Fruit fly (Drosophila melanogaster) whole organism, embryonic: ENCODE data around the gene Nse1.

Experiments
- Ada2b ChIP-seq: fragments of 200-800 bp; sonication (Bioruptor generic); IDR thresholded peaks from 2 replicates; pipeline ENCODE4 v1.3.6; 2022; ENCODE audit warnings: missing biosample characterization, missing genetic modification characterization
- Bgb ChIP-seq: fragments of 200-800 bp; sonication (Bioruptor generic); IDR thresholded peaks from 2 replicates; pipeline ENCODE4 v1.3.6; 2022; ENCODE audit warnings: missing biosample characterization, missing genetic modification characterization; ENCODE audit not compliant: partially characterized antibody
- CG10462 ChIP-seq: fragments of 200-800 bp; sonication (Bioruptor generic); optimal IDR thresholded peaks from 2 replicates; lab custom pipeline; 2016; ENCODE audit warnings: missing biosample characterization, missing genetic modification characterization
- CG11085 ChIP-seq: fragments of 200-800 bp; sonication (Bioruptor generic); IDR thresholded peaks from 2 replicates; pipeline ENCODE4 v1.3.6; 2022; ENCODE audit warnings: missing biosample characterization, missing genetic modification characterization
- CG11247 ChIP-seq: fragments of 200-800 bp; sonication (Bioruptor generic); IDR thresholded peaks from 2 replicates; pipeline ENCODE4 v1.3.6; 2022; ENCODE audit warnings: missing biosample characterization, missing genetic modification characterization
- CG12071 ChIP-seq: fragments of 200-800 bp; sonication (Bioruptor generic); optimal IDR thresholded peaks from 3 replicates; lab custom pipeline; 2018; ENCODE audit warnings: missing biosample characterization, mild to moderate bottlenecking, missing genetic modification characterization
- CG13287 ChIP-seq: fragments of 200-800 bp; sonication (Bioruptor generic); IDR thresholded peaks from 2 replicates; pipeline ENCODE4 v1.3.6; 2022; ENCODE audit warnings: missing biosample characterization, missing genetic modification characterization; ENCODE audit not compliant: partially characterized antibody
- CG14667 ChIP-seq: fragments of 200-800 bp; sonication (Bioruptor generic); IDR thresholded peaks from 2 replicates; pipeline ENCODE4 v1.3.6; 2022; ENCODE audit warnings: missing biosample characterization, missing genetic modification characterization
- CG15479 ChIP-seq: fragments of 200-800 bp; sonication (Bioruptor generic); optimal IDR thresholded peaks from 3 replicates; lab custom pipeline; 2019; ENCODE audit warnings: missing biosample characterization, mild to moderate bottlenecking, missing genetic modification characterization, moderate library complexity
- CG1603 ChIP-seq: fragments of 200-800 bp; sonication (Bioruptor generic); optimal IDR thresholded peaks from 2 replicates; lab custom pipeline; 2019; ENCODE audit warnings: missing biosample characterization, mild to moderate bottlenecking, missing genetic modification characterization, moderate library complexity
- CG17186 ChIP-seq: fragments of 200-800 bp; sonication (Bioruptor generic); optimal IDR thresholded peaks from 3 replicates; lab custom pipeline; 2017; ENCODE audit warnings: missing biosample characterization, missing genetic modification reagents, missing genetic modification characterization
- CG2129 ChIP-seq: fragments of 200-800 bp; sonication (Bioruptor generic); IDR thresholded peaks from 2 replicates; pipeline ENCODE4 v1.3.6; 2022; ENCODE audit warnings: missing biosample characterization, missing genetic modification characterization; ENCODE audit not compliant: partially characterized antibody
- CG2712 ChIP-seq: fragments of 200-800 bp; optimal IDR thresholded peaks from 3 replicates; lab custom pipeline; 2019; ENCODE audit warnings: missing biosample characterization, mild to moderate bottlenecking, missing genetic modification characterization, moderate library complexity
- CG2875 ChIP-seq: fragments of 200-800 bp; sonication (Bioruptor generic); optimal IDR thresholded peaks from 2 replicates; lab custom pipeline; 2017; ENCODE audit warnings: missing biosample characterization, mild to moderate bottlenecking, missing genetic modification characterization, missing genetic modification reagents
- CG31441 ChIP-seq: fragments of 200-800 bp; sonication (Bioruptor generic); IDR thresholded peaks from 2 replicates; pipeline ENCODE4 v1.3.6; 2022; ENCODE audit warnings: missing biosample characterization, missing genetic modification characterization
- CG32532 ChIP-seq: fragments of 200-800 bp; sonication (Bioruptor generic); IDR thresholded peaks from 2 replicates; pipeline ENCODE4 v1.3.6; 2022; ENCODE audit warnings: missing biosample characterization, missing genetic modification characterization
- CG33213 ChIP-seq: fragments of 200-800 bp; sonication (Bioruptor generic); optimal IDR thresholded peaks from 3 replicates; lab custom pipeline; 2016; ENCODE audit warnings: missing biosample characterization, missing genetic modification characterization
- CG4730 ChIP-seq: fragments of 200-800 bp; sonication (Bioruptor generic); IDR thresholded peaks from 2 replicates; pipeline ENCODE4 v1.3.6; 2022; ENCODE audit warnings: missing biosample characterization, missing genetic modification characterization
- CG5180 ChIP-seq: fragments of 200-800 bp; sonication (Bioruptor generic); optimal IDR thresholded peaks from 3 replicates; lab custom pipeline; 2017; ENCODE audit warnings: missing biosample characterization, missing genetic modification characterization, mild to moderate bottlenecking, moderate library complexity, missing genetic modification reagents
- CG9437 ChIP-seq: fragments of 200-800 bp; sonication (Bioruptor generic); optimal IDR thresholded peaks from 2 replicates; lab custom pipeline; 2018; ENCODE audit warnings: missing biosample characterization, mild to moderate bottlenecking, missing genetic modification characterization
- E2f1 ChIP-seq: fragments of 200-800 bp; sonication (Bioruptor generic); IDR thresholded peaks from 2 replicates; pipeline ENCODE4 v1.3.6; 2022; ENCODE audit warnings: missing biosample characterization, missing genetic modification characterization
- Elba2 ChIP-seq: fragments of 200-800 bp; sonication (Bioruptor generic); optimal IDR thresholded peaks from 3 replicates; lab custom pipeline; 2016; ENCODE audit warnings: missing biosample characterization, missing genetic modification characterization
- H2.0 ChIP-seq: fragments of 200-800 bp; sonication (Bioruptor generic); IDR thresholded peaks from 2 replicates; pipeline ENCODE4 v1.3.6; 2022; ENCODE audit warnings: missing biosample characterization, missing genetic modification characterization
- Hr3 ChIP-seq: fragments of 200-800 bp; sonication (Bioruptor generic); optimal IDR thresholded peaks from 3 replicates; lab custom pipeline; 2016; ENCODE audit warnings: missing biosample characterization, missing genetic modification characterization
- Hr51 ChIP-seq, 2 experiments: fragments of 200-800 bp; sonication (Bioruptor generic); optimal IDR thresholded peaks; 2 replicates in 1 of 2; 3 replicates in 1 of 2; lab custom pipeline; 2016 to 2018; ENCODE audit warnings: missing biosample characterization in 2 of 2, missing genetic modification characterization in 2 of 2, mild to moderate bottlenecking in 1 of 2, moderate library complexity in 1 of 2
- Hr78 ChIP-seq, 2 experiments: fragments of 200-800 bp in 1 of 2; fragments of >200 bp in 1 of 2; sonication (Bioruptor generic) in 1 of 2; optimal IDR thresholded peaks; 2 replicates each; lab custom pipeline; 2017 to 2019; ENCODE audit warnings: missing biosample characterization in 2 of 2, missing genetic modification characterization in 2 of 2, mild to moderate bottlenecking in 1 of 2, moderate library complexity in 1 of 2
- Kr ChIP-seq: fragments of 200-800 bp; sonication (Bioruptor generic); optimal IDR thresholded peaks from 2 replicates; lab custom pipeline; 2017; ENCODE audit warnings: missing biosample characterization, mild to moderate bottlenecking, missing genetic modification characterization
- Med ChIP-seq: fragments of 200-800 bp; sonication (Bioruptor generic); peaks from one replicate; lab custom pipeline; 2016; ENCODE audit warnings: missing biosample characterization, missing genetic modification characterization, mild to moderate bottlenecking, inconsistent platforms, moderate library complexity
- NC2α ChIP-seq: fragments of 200-800 bp; sonication (Bioruptor generic); optimal IDR thresholded peaks from 2 replicates; lab custom pipeline; 2016; ENCODE audit warnings: missing biosample characterization, missing genetic modification characterization
- Nf-YA ChIP-seq: fragments of 200-800 bp; sonication (Bioruptor generic); IDR thresholded peaks from 2 replicates; pipeline ENCODE4 v1.3.6; 2022; ENCODE audit warnings: missing biosample characterization, missing genetic modification characterization
- Opbp ChIP-seq: fragments of 200-800 bp; sonication (Bioruptor generic); IDR thresholded peaks from 3 replicates; pipeline ENCODE4 v1.3.6; 2022; ENCODE audit warnings: missing biosample characterization, missing genetic modification characterization; ENCODE audit not compliant: partially characterized antibody
- Pdp1 ChIP-seq, 2 experiments: fragments of 200-800 bp; sonication (Bioruptor generic); optimal IDR thresholded peaks; 3 replicates each; lab custom pipeline; 2016; ENCODE audit warnings: missing biosample characterization in 2 of 2, missing genetic modification characterization in 2 of 2, mild to moderate bottlenecking in 1 of 2, moderate library complexity in 1 of 2
- Six4 ChIP-seq: fragments of 200-800 bp; sonication (Bioruptor generic); optimal IDR thresholded peaks from 2 replicates; lab custom pipeline; 2016; ENCODE audit warnings: missing biosample characterization, missing genetic modification characterization
- btn ChIP-seq: fragments of 200-800 bp; sonication (Bioruptor generic); optimal IDR thresholded peaks from 2 replicates; lab custom pipeline; 2016; ENCODE audit warnings: missing biosample characterization, missing genetic modification characterization
- chn ChIP-seq: fragments of 200-800 bp; sonication (Bioruptor generic); optimal IDR thresholded peaks from 2 replicates; lab custom pipeline; 2016; ENCODE audit warnings: missing biosample characterization, missing genetic modification characterization
- da ChIP-seq: fragments of 200-800 bp; sonication (Bioruptor generic); optimal IDR thresholded peaks from 2 replicates; lab custom pipeline; 2016; ENCODE audit warnings: missing biosample characterization, missing genetic modification characterization
- danr ChIP-seq: fragments of 200-800 bp; sonication (Bioruptor generic); IDR thresholded peaks from 2 replicates; pipeline ENCODE4 v1.3.6; 2022; ENCODE audit warnings: missing biosample characterization, missing genetic modification characterization
- fd96Cb ChIP-seq: fragments of 200-800 bp; sonication (Bioruptor generic); optimal IDR thresholded peaks from 2 replicates; lab custom pipeline; 2018; ENCODE audit warnings: missing biosample characterization, mild to moderate bottlenecking, missing genetic modification characterization, moderate library complexity
- fu2 ChIP-seq: fragments of 200-800 bp; sonication (Bioruptor generic); optimal IDR thresholded peaks from 2 replicates; lab custom pipeline; 2016; ENCODE audit warnings: missing biosample characterization, missing genetic modification characterization
- insv ChIP-seq, 2 experiments: fragments of 200-800 bp; sonication (Bioruptor generic); optimal IDR thresholded peaks; 3 replicates each; lab custom pipeline; 2016 to 2018; ENCODE audit warnings: missing biosample characterization in 2 of 2, missing genetic modification characterization in 2 of 2
- kni ChIP-seq: fragments of 200-800 bp; sonication (Bioruptor generic); optimal IDR thresholded peaks from 3 replicates; lab custom pipeline; 2017; ENCODE audit warnings: mild to moderate bottlenecking, missing biosample characterization, missing genetic modification reagents, missing genetic modification characterization
- nau ChIP-seq: fragments of 200-800 bp; sonication (Bioruptor generic); optimal IDR thresholded peaks from 3 replicates; lab custom pipeline; 2017; ENCODE audit warnings: missing biosample characterization, mild to moderate bottlenecking, missing genetic modification characterization, missing genetic modification reagents
- pum ChIP-seq: fragments of 200-800 bp; sonication (Bioruptor generic); optimal IDR thresholded peaks from 2 replicates; lab custom pipeline; 2016; ENCODE audit warnings: missing biosample characterization, missing genetic modification characterization
- run ChIP-seq: fragments of 200-800 bp; sonication (Bioruptor generic); optimal IDR thresholded peaks from 3 replicates; lab custom pipeline; 2018; ENCODE audit warnings: missing biosample characterization, mild to moderate bottlenecking, missing genetic modification characterization
- sd ChIP-seq: fragments of 200-800 bp; sonication (Bioruptor generic); optimal IDR thresholded peaks from 3 replicates; lab custom pipeline; 2018; ENCODE audit warnings: missing biosample characterization, mild to moderate bottlenecking, missing genetic modification characterization, moderate library complexity
- sens ChIP-seq: fragments of 200-800 bp; sonication (Bioruptor generic); peaks from one replicate; lab custom pipeline; 2016; ENCODE audit warnings: missing biosample characterization, missing genetic modification characterization
- vvl ChIP-seq: fragments of 200-800 bp; sonication (Bioruptor generic); IDR thresholded peaks from 2 replicates; pipeline ENCODE4 v1.3.6; 2022; ENCODE audit warnings: missing biosample characterization, missing genetic modification characterization
- zf30C ChIP-seq: fragments of 200-800 bp; sonication (Bioruptor generic); optimal IDR thresholded peaks from 3 replicates; lab custom pipeline; 2018; ENCODE audit warnings: missing biosample characterization, mild to moderate bottlenecking, missing genetic modification characterization
- zfh1 ChIP-seq: fragments of 200-800 bp; sonication (Bioruptor generic); IDR thresholded peaks from 3 replicates; pipeline ENCODE4 v1.3.6; 2022; ENCODE audit warnings: missing biosample characterization, missing genetic modification characterization

The Nse1 gene

DNA sequence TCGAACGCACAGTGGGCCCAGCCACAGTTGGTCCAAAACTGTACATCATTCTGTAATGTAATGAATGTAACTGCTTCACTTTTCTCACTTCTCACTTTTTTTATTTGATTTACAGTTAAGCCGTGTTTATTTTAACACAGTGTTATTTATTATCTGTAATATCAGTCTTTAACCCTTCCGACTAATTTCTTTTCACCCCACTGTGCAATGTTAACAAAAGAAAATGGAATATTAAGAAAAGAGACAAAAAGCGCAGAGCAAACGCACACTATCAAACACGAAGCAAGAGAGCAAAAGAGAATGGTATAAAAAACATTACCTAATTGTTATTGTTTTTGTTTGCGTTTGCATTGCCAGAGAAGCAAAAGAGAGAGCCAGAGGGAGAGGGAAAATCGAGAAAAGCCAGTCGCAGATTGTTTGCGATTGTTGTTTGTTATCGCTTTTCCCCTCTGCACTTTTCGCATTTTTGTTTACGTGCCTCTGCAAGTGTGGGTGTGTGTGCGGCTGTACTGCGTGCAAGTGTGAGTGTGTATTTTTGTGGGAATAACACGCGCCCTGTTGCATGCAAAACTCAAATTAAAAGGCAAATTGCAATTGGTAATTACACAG is 30.2 kb downstream of the Nse1 start:
- TF ChIP-seq vvl (peak; percentile 99), zfh1 (GFP tag; lab: Robert Waterston, UW) (peak; percentile 98), Hr78 (GFP tag; optimal IDR thresholded peaks at IDR 0.05; lab: Kevin White, UChicago) (peak in 1 of 2 experiments; percentile 95), CG32532 (GFP tag; lab: Robert Waterston, UW) (peak; percentile 97), nau (GFP tag; lab: Kevin White, UChicago) (peak; percentile 98), chn (GFP tag; lab: Kevin White, UChicago) (peak; percentile 99), Hr3 (GFP tag; lab: Kevin White, UChicago) (peak; percentile 97), CG17186 (peak; percentile 93), CG4730 (peak; percentile 95), Pdp1 (GFP tag; optimal IDR thresholded peaks at IDR 0.05; lab: Kevin White, UChicago) (peak; percentile 97), sd (tag; lab: Kevin White, UChicago) (peak; percentile 95), Opbp (GFP tag; lab: Robert Waterston, UW) (peak; percentile 25; the same call in 1 of the 3 replicates), CG11247 (peak; percentile 92), danr (GFP tag; lab: Robert Waterston, UW) (peak; percentile 95), Ada2b (peak; percentile 98), da (GFP tag; lab: Kevin White, UChicago) (peak; percentile 97), CG2712 (peak; percentile 99), fu2 (peak; percentile 96), NC2α (GFP tag; lab: Kevin White, UChicago) (peak; percentile 98), insv (GFP tag; optimal IDR thresholded peaks at IDR 0.05; lab: Kevin White, UChicago) (peak; percentile 66 to 78), E2f1 (GFP tag; lab: Robert Waterston, UW) (peak; percentile 97), pum (GFP tag; lab: Kevin White, UChicago) (peak; percentile 98), Med (GFP tag; lab: Kevin White, UChicago) (peak; percentile 100), CG33213 (peak; percentile 98), CG11085 (peak; percentile 94), Elba2 (GFP tag; lab: Kevin White, UChicago) (peak; percentile 65), CG12071 (GFP tag; lab: Kevin White, UChicago) (peak; percentile 98), Nf-YA (peak; percentile 94), CG13287 (GFP tag; lab: Robert Waterston, UW) (peak; percentile 61), CG10462 (GFP tag; lab: Kevin White, UChicago) (peak; percentile 98), kni (GFP tag; lab: Kevin White, UChicago) (peak; percentile 97), Kr (GFP tag; lab: Kevin White, UChicago) (peak; percentile 98), Six4 (GFP tag; lab: Kevin White, UChicago) (peak; percentile 99), CG2875 (peak; percentile 99), CG15479 (peak; percentile 89), zf30C (GFP tag; lab: Kevin White, UChicago) (no peak), btn (GFP tag; lab: Kevin White, UChicago) (peak; percentile 98), sens (GFP tag; lab: Kevin White, UChicago) (peak; percentile 100), CG5180 (GFP tag; lab: Kevin White, UChicago) (peak; percentile 92), CG1603 (tag; lab: Kevin White, UChicago) (peak; percentile 98), run (peak; percentile 98), Bgb (GFP tag; lab: Robert Waterston, UW) (peak; percentile 52; the same call in 1 of the 2 replicates), CG9437 (GFP tag; lab: Kevin White, UChicago) (peak; percentile 95), CG14667 (GFP tag; lab: Robert Waterston, UW) (peak; percentile 94), CG31441 (GFP tag; lab: Robert Waterston, UW) (peak; percentile 99), H2.0 (GFP tag; lab: Robert Waterston, UW) (peak; percentile 97), fd96Cb (tag; lab: Kevin White, UChicago) (peak; percentile 98), Hr51 (GFP tag; optimal IDR thresholded peaks at IDR 0.05; lab: Kevin White, UChicago) (peak; percentile 98 to 99), CG2129 (GFP tag; lab: Robert Waterston, UW) (no peak)
